Worm (Caenorhabditis elegans): Measurements from ENCODE around the gene nhr-222.

nhr-222 gene

ce11 chrV:3579795-3580194 is 36.6 kb upstream of the nhr-222 start (continued):
- TF ChIP-seq R02D3.7 (tag; optimal IDR thresholded peaks at IDR 0.05), result no peak

ce11 chrV:3579248-3579647 is 36.0 kb upstream of the nhr-222 start:
- TF ChIP-seq dmd-8 (GFP tag; IDR thresholded peaks at IDR 0.05), result no peak
- TF ChIP-seq nhr-10 (tag; optimal IDR thresholded peaks at IDR 0.05), result no peak
- no peak for TF ChIP-seq Y5F2A.4 (GFP tag; optimal IDR thresholded peaks at IDR 0.05)
- no peak for TF ChIP-seq nhr-42 (GFP tag; IDR thresholded peaks at IDR 0.05)
- TF ChIP-seq aha-1 (tag), result peak; percentile 98
- peak in 1 of 2 experiments; percentile 92 for TF ChIP-seq unc-62 (GFP tag; optimal IDR thresholded peaks at IDR 0.05 in 1 of 2)
- TF ChIP-seq unc-62 (tag; optimal IDR thresholded peaks at IDR 0.05), result no peak
- TF ChIP-seq F10B5.3 (tag; optimal IDR thresholded peaks at IDR 0.05), result no peak
- no peak for TF ChIP-seq zfp-2 (tag; optimal IDR thresholded peaks at IDR 0.05)
- no peak for TF ChIP-seq T20F7.1 (GFP tag; optimal IDR thresholded peaks at IDR 0.05)
- TF ChIP-seq hif-1 (tag; optimal IDR thresholded peaks at IDR 0.05), result peak in 1 of 2 experiments; percentile 98
- peak; percentile 46 for TF ChIP-seq mxl-3 (GFP tag; optimal IDR thresholded peaks at IDR 0.05)
- no peak for TF ChIP-seq nhr-11 (tag; optimal IDR thresholded peaks at IDR 0.05)
- no peak for TF ChIP-seq hlh-11 (tag; optimal IDR thresholded peaks at IDR 0.05)
- TF ChIP-seq set-16 (GFP tag; IDR thresholded peaks at IDR 0.05), result no peak
- TF ChIP-seq madf-5 (GFP tag; IDR thresholded peaks at IDR 0.05), result no peak
- TF ChIP-seq nhr-25 (tag; optimal IDR thresholded peaks at IDR 0.05; ENCODE audit: borderline replicate concordance, insufficient read depth), result no peak
- TF ChIP-seq F44E2.7 (GFP tag; IDR thresholded peaks at IDR 0.05), result no peak
- no peak for TF ChIP-seq Y105C5A.15 (GFP tag; IDR thresholded peaks at IDR 0.05)
- TF ChIP-seq ZK546.5 (tag; optimal IDR thresholded peaks at IDR 0.05), result no peak
- TF ChIP-seq hmg-1.1 (GFP tag; IDR thresholded peaks at IDR 0.05), result 0 out of 2 replicates have a peak, but pooled peaks have one; percentile 16
- no peak for TF ChIP-seq F49E8.2 (tag; optimal IDR thresholded peaks at IDR 0.05; ENCODE audit: borderline replicate concordance)
- TF ChIP-seq D1046.2 (GFP tag; IDR thresholded peaks at IDR 0.05), result no peak
- TF ChIP-seq lin-29 (GFP tag; IDR thresholded peaks at IDR 0.05), result no peak
- no peak for TF ChIP-seq egl-27 (tag; optimal IDR thresholded peaks at IDR 0.05)
- TF ChIP-seq nhr-76 (tag; optimal IDR thresholded peaks at IDR 0.05), result no peak

- TF ChIP-seq lin-38 (GFP tag; IDR thresholded peaks at IDR 0.05), result peak; percentile 69
- TF ChIP-seq snpc-1.2 (GFP tag; IDR thresholded peaks at IDR 0.05), result peak; percentile 27; the same call in 1 of the 2 replicates
- peak; percentile 91 for TF ChIP-seq Y48G9A.11 (GFP tag; IDR thresholded peaks at IDR 0.05)
- no peak for TF ChIP-seq zip-11 (GFP tag; IDR thresholded peaks at IDR 0.05)
- peak; percentile 88 for TF ChIP-seq unc-130 (GFP tag; optimal IDR thresholded peaks at IDR 0.05)
- TF ChIP-seq nhr-48 (tag; optimal IDR thresholded peaks at IDR 0.05), result no peak
- no peak for TF ChIP-seq ZK546.5 (tag; optimal IDR thresholded peaks at IDR 0.05)
- peak; percentile 66 for TF ChIP-seq F49E8.2 (tag; optimal IDR thresholded peaks at IDR 0.05; ENCODE audit: borderline replicate concordance)
- peak in 1 of 2 experiments; percentile 72 for TF ChIP-seq lsy-2 (tag; optimal IDR thresholded peaks at IDR 0.05)
- TF ChIP-seq madf-9 (GFP tag; conservative IDR thresholded peaks at IDR 0.05), result 0 out of 2 replicates have a peak, but pooled peaks have one; percentile 10
- TF ChIP-seq daf-16 (GFP tag; optimal IDR thresholded peaks at IDR 0.05), result no peak
- TF ChIP-seq daf-16 (tag; optimal IDR thresholded peaks at IDR 0.05), result peak; percentile 28
- TF ChIP-seq hmg-1.1 (GFP tag; IDR thresholded peaks at IDR 0.05), result no peak
- no peak for TF ChIP-seq ceh-32 (tag; optimal IDR thresholded peaks at IDR 0.05; ENCODE audit: poor library complexity)
- no peak for TF ChIP-seq nhr-102 (tag; optimal IDR thresholded peaks at IDR 0.05)
Measured at ce11 chrV:3578813-3579212, 35.6 kb upstream of the nhr-222 start, which contains the start of gene pygl-1. Gene pygl-1 (plus strand): TSS chrV:3579023.

Measured in whole organism, L4 larva.